Worm (Caenorhabditis elegans) whole organism, late embryonic: ENCODE measurements around the gene moa-1.

Experiments
- C08G9.2 ChIP-seq: sonication (generic microtip); optimal IDR thresholded peaks from 2 replicates; lab custom pipeline; 2016; ENCODE audit warnings: mild to moderate bottlenecking, missing genetic modification characterization, moderate library complexity, missing compliant biosample characterization
- F13H6.1 ChIP-seq: sonication (generic microtip); optimal IDR thresholded peaks from 2 replicates; lab custom pipeline; 2016; ENCODE audit warnings: missing genetic modification characterization, missing compliant biosample characterization
- K09A11.1 ChIP-seq: sonication (generic microtip); optimal IDR thresholded peaks from 2 replicates; lab custom pipeline; 2017; ENCODE audit warnings: antibody characterized with exemption, mild to moderate bottlenecking, missing genetic modification characterization, missing compliant biosample characterization; ENCODE audit not compliant: insufficient read depth
- T23F11.4 ChIP-seq: fragments of 200-800 bp; sonication (Bioruptor generic); optimal IDR thresholded peaks from 2 replicates; lab custom pipeline; 2018; ENCODE audit warnings: mild to moderate bottlenecking, missing genetic modification characterization, missing compliant biosample characterization
- ahr-1 ChIP-seq: sonication (generic microtip); optimal IDR thresholded peaks from 2 replicates; lab custom pipeline; 2016; ENCODE audit warnings: missing genetic modification characterization, missing compliant biosample characterization
- ceh-18 ChIP-seq: sonication (generic microtip); optimal IDR thresholded peaks from 2 replicates; lab custom pipeline; 2016; ENCODE audit warnings: missing genetic modification characterization, missing compliant biosample characterization
- ceh-19 ChIP-seq: fragments of 200-800 bp; sonication (Bioruptor generic); optimal IDR thresholded peaks from 2 replicates; lab custom pipeline; 2018; ENCODE audit warnings: mild to moderate bottlenecking, missing genetic modification characterization, missing compliant biosample characterization
- ceh-2 ChIP-seq: sonication (generic microtip); optimal IDR thresholded peaks from 2 replicates; lab custom pipeline; 2016; ENCODE audit warnings: missing genotype, missing genetic modification characterization, missing compliant biosample characterization
- ceh-22 ChIP-seq: sonication (generic microtip); optimal IDR thresholded peaks from 2 replicates; lab custom pipeline; 2017; ENCODE audit warnings: missing biosample characterization, missing genetic modification characterization
- ceh-31 ChIP-seq: sonication (generic microtip); optimal IDR thresholded peaks from 2 replicates; lab custom pipeline; 2016; ENCODE audit warnings: missing genetic modification characterization, missing compliant biosample characterization
- ceh-34 ChIP-seq: sonication (generic microtip); optimal IDR thresholded peaks from 2 replicates; lab custom pipeline; 2016; ENCODE audit warnings: mild to moderate bottlenecking, missing genetic modification characterization, missing compliant biosample characterization
- ceh-9 ChIP-seq: sonication (generic microtip); optimal IDR thresholded peaks from 2 replicates; lab custom pipeline; 2016; ENCODE audit warnings: mild to moderate bottlenecking, missing genetic modification characterization, inconsistent platforms, missing compliant biosample characterization
- che-1 ChIP-seq: sonication (generic microtip); optimal IDR thresholded peaks from 2 replicates; lab custom pipeline; 2016; ENCODE audit warnings: mild to moderate bottlenecking, missing genetic modification characterization, missing compliant biosample characterization
- dmd-4 ChIP-seq: sonication (generic microtip); optimal IDR thresholded peaks from 2 replicates; lab custom pipeline; 2016; ENCODE audit warnings: borderline replicate concordance, missing genetic modification characterization, missing compliant biosample characterization
- dve-1 ChIP-seq: sonication (generic microtip); optimal IDR thresholded peaks from 2 replicates; lab custom pipeline; 2017; ENCODE audit warnings: antibody characterized with exemption, mild to moderate bottlenecking, missing genetic modification characterization, missing compliant biosample characterization
- elt-4 ChIP-seq: sonication (generic microtip); optimal IDR thresholded peaks from 2 replicates; lab custom pipeline; 2016; ENCODE audit warnings: missing genetic modification characterization, missing compliant biosample characterization
- fkh-10 ChIP-seq: fragments of 150-350 bp; optimal IDR thresholded peaks from 2 replicates; lab custom pipeline; 2014; ENCODE audit warnings: missing biosample characterization, missing genetic modification reagents, missing genetic modification characterization
- hlh-13 ChIP-seq: fragments of 200-800 bp; sonication (Bioruptor generic); optimal IDR thresholded peaks from 2 replicates; lab custom pipeline; 2018; ENCODE audit warnings: mild to moderate bottlenecking, missing genetic modification characterization, missing compliant biosample characterization
- hlh-15 ChIP-seq: sonication (generic microtip); optimal IDR thresholded peaks from 2 replicates; lab custom pipeline; 2016; ENCODE audit warnings: missing genetic modification characterization, missing compliant biosample characterization
- hlh-30 ChIP-seq: sonication (generic microtip); optimal IDR thresholded peaks from 2 replicates; lab custom pipeline; 2017; ENCODE audit warnings: antibody characterized with exemption, missing genetic modification characterization, missing compliant biosample characterization; ENCODE audit not compliant: insufficient read depth
- lim-6 ChIP-seq: sonication (generic microtip); optimal IDR thresholded peaks from 2 replicates; lab custom pipeline; 2016; ENCODE audit warnings: missing genetic modification characterization, missing compliant biosample characterization
- lin-11 ChIP-seq: fragments of 200-800 bp; sonication (Bioruptor generic); optimal IDR thresholded peaks from 2 replicates; lab custom pipeline; 2018; ENCODE audit warnings: mild to moderate bottlenecking, missing genetic modification characterization, missing compliant biosample characterization
- madf-2 ChIP-seq: sonication (generic microtip); optimal IDR thresholded peaks from 2 replicates; lab custom pipeline; 2017; ENCODE audit warnings: missing genetic modification characterization, missing compliant biosample characterization
- mec-3 ChIP-seq: sonication (generic microtip); optimal IDR thresholded peaks from 2 replicates; lab custom pipeline; 2016; ENCODE audit warnings: borderline replicate concordance, missing genetic modification characterization, missing compliant biosample characterization
- nfya-1 ChIP-seq: sonication (generic microtip); optimal IDR thresholded peaks from 2 replicates; lab custom pipeline; 2017; ENCODE audit warnings: missing genetic modification characterization, mild to moderate bottlenecking, missing compliant biosample characterization, antibody characterized with exemption, moderate library complexity
- nhr-232 ChIP-seq: sonication (generic microtip); optimal IDR thresholded peaks from 2 replicates; lab custom pipeline; 2016; ENCODE audit warnings: missing genetic modification characterization, missing compliant biosample characterization
- npax-4 ChIP-seq: sonication (generic microtip); optimal IDR thresholded peaks from 2 replicates; lab custom pipeline; 2016; ENCODE audit warnings: missing genetic modification characterization, missing compliant biosample characterization
- odd-2 ChIP-seq: sonication (generic microtip); optimal IDR thresholded peaks from 2 replicates; lab custom pipeline; 2017; ENCODE audit warnings: antibody characterized with exemption, mild to moderate bottlenecking, missing genetic modification characterization, missing compliant biosample characterization
- pag-3 ChIP-seq: sonication (generic microtip); optimal IDR thresholded peaks from 2 replicates; lab custom pipeline; 2016; ENCODE audit warnings: missing compliant biosample characterization, missing genetic modification characterization, borderline replicate concordance
- pat-9 ChIP-seq: fragments of 200-800 bp; sonication (Bioruptor generic); optimal IDR thresholded peaks from 2 replicates; lab custom pipeline; 2018; ENCODE audit warnings: mild to moderate bottlenecking, missing genetic modification characterization, moderate library complexity, missing compliant biosample characterization
- pax-1 ChIP-seq: fragments of 150-350 bp; optimal IDR thresholded peaks from 2 replicates; lab custom pipeline; 2014; ENCODE audit warnings: missing biosample characterization, missing genetic modification characterization
- pha-4 ChIP-seq: fragments of 150-350 bp; optimal IDR thresholded peaks from 2 replicates; lab custom pipeline; 2018; ENCODE audit warnings: missing biosample characterization, missing genetic modification reagents, missing genetic modification characterization
- pqm-1 ChIP-seq: sonication (generic microtip); optimal IDR thresholded peaks from 2 replicates; lab custom pipeline; 2016; ENCODE audit warnings: missing genetic modification characterization, missing compliant biosample characterization
- pros-1 ChIP-seq: fragments of 150-350 bp; optimal IDR thresholded peaks from 2 replicates; lab custom pipeline; 2014; ENCODE audit warnings: missing biosample characterization, missing genetic modification reagents, missing genetic modification characterization
- ref-2 ChIP-seq: sonication (generic microtip); optimal IDR thresholded peaks from 2 replicates; lab custom pipeline; 2016; ENCODE audit warnings: missing genetic modification characterization, missing compliant biosample characterization
- sdc-2 ChIP-seq: sonication (generic microtip); optimal IDR thresholded peaks from 2 replicates; lab custom pipeline; 2016; ENCODE audit warnings: missing genotype, missing genetic modification characterization, missing compliant biosample characterization
- sox-2 ChIP-seq: fragments of 200-800 bp; sonication (Bioruptor generic); IDR thresholded peaks from 2 replicates; pipeline ENCODE4 v1.3.6; 2022; ENCODE audit warnings: missing genetic modification reagents, missing genetic modification characterization, missing compliant biosample characterization
- sox-4 ChIP-seq: sonication (generic microtip); optimal IDR thresholded peaks from 2 replicates; lab custom pipeline; 2017; ENCODE audit warnings: mild to moderate bottlenecking, missing genetic modification characterization, inconsistent platforms, missing compliant biosample characterization
- tbx-2 ChIP-seq: sonication (generic microtip); optimal IDR thresholded peaks from 2 replicates; lab custom pipeline; 2016; ENCODE audit warnings: missing genetic modification characterization, missing compliant biosample characterization
- tbx-7 ChIP-seq: sonication (generic microtip); optimal IDR thresholded peaks from 2 replicates; lab custom pipeline; 2016; ENCODE audit warnings: missing genotype, missing genetic modification characterization, missing compliant biosample characterization
- ttx-3 ChIP-seq: sonication (generic microtip); optimal IDR thresholded peaks from 2 replicates; lab custom pipeline; 2016; ENCODE audit warnings: missing genetic modification reagents, missing genetic modification characterization, missing compliant biosample characterization
- unc-3 ChIP-seq, 2 experiments: fragments of 200-800 bp in 1 of 2; sonication (Bioruptor generic) in 1 of 2; sonication (generic microtip) in 1 of 2; conservative IDR thresholded peaks in 1 of 2; optimal IDR thresholded peaks in 1 of 2; 2 replicates each; pipeline versions ENCODE4 v1.3.6 to Lab custom; 2016 to 2022; ENCODE audit warnings: missing compliant biosample characterization in 2 of 2, missing genetic modification characterization in 2 of 2, missing genetic modification reagents in 1 of 2
- unc-55 ChIP-seq: sonication (generic microtip); optimal IDR thresholded peaks from 2 replicates; lab custom pipeline; 2017; ENCODE audit warnings: missing biosample characterization, missing genetic modification reagents, missing genetic modification characterization
- zip-5 ChIP-seq: sonication (generic microtip); optimal IDR thresholded peaks from 2 replicates; lab custom pipeline; 2016; ENCODE audit warnings: missing genetic modification characterization, missing compliant biosample characterization
- ztf-16 ChIP-seq: sonication (generic microtip); optimal IDR thresholded peaks from 2 replicates; lab custom pipeline; 2017; ENCODE audit warnings: missing genetic modification characterization, missing compliant biosample characterization

The moa-1 gene

ce11 chrIII:1925048-1925537, 44.6 kb downstream of the moa-1 start (continued):
- TF ChIP-seq pha-4 (tag; lab: Kevin White, UChicago), result no peak
- TF ChIP-seq unc-55, result peak; percentile 99
- TF ChIP-seq lim-6 (tag; lab: Kevin White, UChicago), result no peak
- peak; percentile 82 for TF ChIP-seq K09A11.1 (tag; lab: Kevin White, UChicago)
- TF ChIP-seq pat-9 (tag; lab: Kevin White, UChicago), result peak; percentile 44
- peak; percentile 65 for TF ChIP-seq pqm-1 (tag; lab: Kevin White, UChicago)
- peak; percentile 69 for TF ChIP-seq pros-1 (tag; lab: Kevin White, UChicago)
- no peak for TF ChIP-seq ttx-3 (tag; lab: Kevin White, UChicago)
- TF ChIP-seq ceh-31 (tag; lab: Kevin White, UChicago), result peak; percentile 87
- peak; percentile 84 for TF ChIP-seq hlh-30 (tag; lab: Kevin White, UChicago)
- no peak for TF ChIP-seq unc-3 (GFP tag; conservative IDR thresholded peaks at IDR 0.05; lab: Robert Waterston, UW)
- TF ChIP-seq unc-3 (tag; optimal IDR thresholded peaks at IDR 0.05; lab: Kevin White, UChicago), result peak; percentile 72
- peak; percentile 96 for TF ChIP-seq nfya-1 (tag; lab: Kevin White, UChicago)
- TF ChIP-seq tbx-2 (tag; lab: Kevin White, UChicago), result peak; percentile 97
- peak; percentile 41 for TF ChIP-seq tbx-7
- peak; percentile 66 for TF ChIP-seq C08G9.2 (tag; lab: Kevin White, UChicago)
- peak; percentile 10; the same call in 1 of the 2 replicates for TF ChIP-seq sox-2 (GFP tag; lab: Robert Waterston, UW)
- TF ChIP-seq fkh-10, result peak; percentile 1
- peak; percentile 94 for TF ChIP-seq ref-2 (tag; lab: Kevin White, UChicago)
- peak; percentile 95 for TF ChIP-seq ceh-34 (tag; lab: Kevin White, UChicago)
- no peak for TF ChIP-seq ceh-9 (tag; lab: Kevin White, UChicago)

ce11 chrIII:1923419-1924318, 46.0 kb downstream of the moa-1 start:
- TF ChIP-seq nhr-232 (tag; lab: Kevin White, UChicago) (no peak), lin-11 (no peak), ztf-16 (tag; lab: Kevin White, UChicago) (peak; percentile 34), ref-2 (tag; lab: Kevin White, UChicago) (peak; percentile 94), ceh-19 (GFP tag; lab: Kevin White, UChicago) (peak; percentile 78), madf-2 (tag; lab: Kevin White, UChicago) (peak; percentile 14), hlh-15 (tag; lab: Kevin White, UChicago) (no peak), dmd-4 (tag; lab: Kevin White, UChicago) (peak; percentile 87), odd-2 (tag; lab: Kevin White, UChicago) (no peak), pag-3 (tag; lab: Kevin White, UChicago) (no peak), ttx-3 (tag; lab: Kevin White, UChicago) (peak; percentile 6), ceh-18 (peak; percentile 94), ahr-1 (tag; lab: Kevin White, UChicago) (no peak), sox-2 (GFP tag; lab: Robert Waterston, UW) (no peak), ceh-22 (no peak), unc-55 (peak; percentile 99), pros-1 (tag; lab: Kevin White, UChicago) (peak; percentile 92), zip-5 (tag; lab: Kevin White, UChicago) (no peak), pha-4 (tag; lab: Kevin White, UChicago) (no peak), ceh-9 (tag; lab: Kevin White, UChicago) (no peak), elt-4 (tag; lab: Kevin White, UChicago) (no peak), ceh-2 (tag; lab: Kevin White, UChicago) (peak; percentile 74), C08G9.2 (tag; lab: Kevin White, UChicago) (peak; percentile 41), fkh-10 (no peak), sdc-2 (tag; lab: Kevin White, UChicago) (no peak), hlh-13 (GFP tag; lab: Kevin White, UChicago) (no peak), pax-1 (tag; lab: Kevin White, UChicago) (no peak), che-1 (tag; lab: Kevin White, UChicago) (no peak), T23F11.4 (GFP tag; lab: Kevin White, UChicago) (peak; percentile 25), F13H6.1 (peak; percentile 90), sox-4 (tag; lab: Kevin White, UChicago) (no peak), npax-4 (tag; lab: Kevin White, UChicago) (no peak), mec-3 (tag; lab: Kevin White, UChicago) (no peak), dve-1 (tag; lab: Kevin White, UChicago) (peak; percentile 7), ceh-31 (tag; lab: Kevin White, UChicago) (peak; percentile 83), tbx-2 (tag; lab: Kevin White, UChicago) (peak; percentile 93)
